Fruit fly (Drosophila melanogaster): ENCODE data around the gene CG46435.

CG46435 gene

DNA sequence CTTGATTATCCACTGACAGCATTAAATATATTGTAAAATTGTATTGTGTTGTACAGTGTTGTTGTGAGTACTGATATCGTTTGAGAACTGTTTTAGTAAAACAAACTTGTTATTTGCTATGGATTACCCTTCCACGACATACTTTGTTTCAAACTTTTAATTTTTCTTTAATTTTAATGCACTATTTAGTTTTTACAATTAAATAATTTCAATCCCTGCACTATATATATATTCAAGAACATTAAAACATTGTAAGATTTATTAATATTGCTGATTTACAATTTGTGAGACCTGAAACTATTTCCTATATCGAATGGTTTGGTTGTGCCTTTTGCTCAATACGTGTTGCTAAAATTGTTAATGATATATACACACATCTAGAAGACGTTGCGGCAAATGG lies 805 bp upstream of the CG46435 start, which contains the start of the genes CG46434 and Dred:
TSS of gene CG46434 (minus strand) at position 101 of the 400 bp plus-strand sequence.
TSS of gene Dred (minus strand) at position 101 of the 400 bp plus-strand sequence.
- no peak for TF ChIP-seq gl (tag; optimal IDR thresholded peaks at IDR 0.05)
- no peak for TF ChIP-seq CG4496 (GFP tag; IDR thresholded peaks at IDR 0.05)
- no peak for TF ChIP-seq Snoo (tag; optimal IDR thresholded peaks at IDR 0.05)
- no peak for TF ChIP-seq CG15710 (tag; optimal IDR thresholded peaks at IDR 0.05)
- no peak for TF ChIP-seq Ets98B (GFP tag; IDR thresholded peaks at IDR 0.05)
- no peak for TF ChIP-seq Pif1A (GFP tag; optimal IDR thresholded peaks at IDR 0.05)
- TF ChIP-seq CG32121 (GFP tag; IDR thresholded peaks at IDR 0.05), result no peak
- no peak for TF ChIP-seq CG34367 (tag; optimal IDR thresholded peaks at IDR 0.05)
- no peak for TF ChIP-seq fd96Ca (GFP tag; IDR thresholded peaks at IDR 0.05)
- TF ChIP-seq rn (GFP tag; IDR thresholded peaks at IDR 0.05), result no peak
- no peak for TF ChIP-seq CG17806 (tag; optimal IDR thresholded peaks at IDR 0.05)
- no peak for TF ChIP-seq D1 (tag; optimal IDR thresholded peaks at IDR 0.05)
- TF ChIP-seq CG14655 (GFP tag; optimal IDR thresholded peaks at IDR 0.05), result no peak
- TF ChIP-seq CG8301 (tag; optimal IDR thresholded peaks at IDR 0.05), result no peak
- no peak for TF ChIP-seq CG9948 (tag; optimal IDR thresholded peaks at IDR 0.05)
- no peak for TF ChIP-seq Pif1B (GFP tag; optimal IDR thresholded peaks at IDR 0.05)

DNA sequence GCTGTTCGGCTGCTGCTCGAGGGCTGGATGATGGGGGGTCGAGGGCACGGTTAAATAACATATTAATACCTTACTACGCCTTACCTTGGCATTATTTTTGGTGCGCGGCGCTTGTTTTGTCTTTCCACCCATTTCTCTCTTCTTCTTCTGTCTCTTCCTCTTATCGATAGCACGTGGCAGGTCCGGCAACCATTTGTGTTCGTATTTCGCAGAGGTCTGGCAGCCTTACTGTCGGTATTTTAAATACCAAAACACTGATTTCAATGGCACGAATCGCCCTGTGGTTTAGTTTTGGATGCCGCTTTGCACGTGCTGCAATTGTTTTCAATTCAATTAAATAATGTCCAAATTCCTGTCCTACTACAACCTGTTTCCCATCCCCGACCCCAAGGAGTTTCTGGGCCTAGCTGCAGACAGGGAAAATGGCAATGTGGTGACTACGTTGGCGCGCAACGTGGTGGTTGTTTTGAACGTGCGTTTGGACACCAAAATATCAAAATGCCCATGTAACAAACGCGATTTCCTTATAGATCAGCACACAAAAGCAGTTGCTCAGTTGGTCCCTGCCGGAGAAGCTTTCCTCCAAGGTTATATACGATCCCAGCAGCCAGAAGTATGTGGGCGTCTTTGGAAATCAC lies 7.3 kb downstream of the CG46435 start, which contains the start of the genes Ltn1 and CG9300:
TSS of gene Ltn1 (minus strand) at position 155 of the 638 bp plus-strand sequence.
TSS of gene CG9300 (plus strand) at position 285 of the 638 bp plus-strand sequence.
- no peak for TF ChIP-seq CG14655 (GFP tag; optimal IDR thresholded peaks at IDR 0.05)
- TF ChIP-seq D1 (tag; optimal IDR thresholded peaks at IDR 0.05), result no peak
- no peak for TF ChIP-seq rn (GFP tag; IDR thresholded peaks at IDR 0.05)
- peak; percentile 31; the same call in 1 of the 2 replicates for TF ChIP-seq CG32121 (GFP tag; IDR thresholded peaks at IDR 0.05)
- peak; percentile 17; the same call in 1 of the 2 replicates for TF ChIP-seq Ets98B (GFP tag; IDR thresholded peaks at IDR 0.05)
- TF ChIP-seq CG4496 (GFP tag; IDR thresholded peaks at IDR 0.05), result 0 out of 3 replicates have a peak, but pooled peaks have one; percentile 11
- no peak for TF ChIP-seq CG10348 (GFP tag; IDR thresholded peaks at IDR 0.05)

DNA sequence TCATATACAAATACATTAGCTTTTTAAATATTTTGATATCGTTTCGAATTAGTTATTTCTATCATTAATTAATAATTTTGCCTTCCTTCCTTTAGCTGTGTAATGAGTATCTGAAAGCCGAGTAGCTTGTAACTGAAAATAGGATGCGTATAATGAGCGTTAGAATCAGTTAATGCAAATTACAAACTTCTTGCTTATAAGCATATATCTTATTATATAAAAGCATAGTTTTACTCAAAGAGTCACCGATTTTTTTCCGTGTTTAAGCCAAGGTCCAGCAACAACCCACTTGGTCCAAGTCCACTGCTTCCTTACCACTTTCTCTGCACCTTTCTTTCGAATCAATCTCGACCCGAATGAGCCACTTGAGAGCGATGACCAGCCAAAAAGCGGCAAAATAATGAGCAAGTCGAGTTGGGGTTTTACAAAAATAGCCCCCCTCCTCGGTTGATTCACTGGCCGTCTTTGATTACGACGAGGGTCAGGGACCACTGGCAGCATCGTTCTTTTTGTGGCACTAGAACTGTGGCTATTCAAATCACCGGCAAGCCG lies 11.1 kb downstream of the CG46435 start:
- TF ChIP-seq gl (tag; optimal IDR thresholded peaks at IDR 0.05) (no peak), fd96Ca (GFP tag; IDR thresholded peaks at IDR 0.05) (no peak), CG14655 (GFP tag; optimal IDR thresholded peaks at IDR 0.05) (no peak), EcR (GFP tag; optimal IDR thresholded peaks at IDR 0.05) (peak; percentile 48), CG34367 (tag; optimal IDR thresholded peaks at IDR 0.05) (no peak)

DNA sequence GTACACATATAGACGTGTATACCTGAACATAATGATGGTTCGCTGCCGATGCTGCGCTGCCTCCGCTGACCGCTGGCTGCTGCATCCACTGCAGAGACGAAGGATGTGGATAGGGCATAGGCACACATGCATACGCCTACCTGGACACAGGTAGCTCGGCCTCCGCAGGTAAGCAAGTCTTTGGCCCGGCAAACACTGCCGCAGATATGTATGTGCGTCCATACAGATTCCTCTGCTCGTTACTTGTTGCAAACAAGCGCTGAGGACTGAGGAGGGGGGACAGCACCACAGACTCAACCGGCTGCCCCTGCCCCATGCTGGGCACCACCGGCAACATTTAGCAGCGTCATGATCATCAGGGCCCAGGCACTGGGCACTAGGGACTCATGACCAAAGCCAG lies 11.8 kb downstream of the CG46435 start:
- TF ChIP-seq fd96Ca (GFP tag; IDR thresholded peaks at IDR 0.05), result peak; percentile 50; the same call in 1 of the 3 replicates
- TF ChIP-seq EcR (GFP tag; optimal IDR thresholded peaks at IDR 0.05), result peak; percentile 44
- TF ChIP-seq CG14655 (GFP tag; optimal IDR thresholded peaks at IDR 0.05), result no peak
- 0 out of 3 replicates have a peak, but pooled peaks have one; percentile 15 for TF ChIP-seq CG4496 (GFP tag; IDR thresholded peaks at IDR 0.05)

- TF ChIP-seq D1 (tag; optimal IDR thresholded peaks at IDR 0.05), result peak; percentile 79
- TF ChIP-seq Snoo (tag; optimal IDR thresholded peaks at IDR 0.05), result peak; percentile 59
- TF ChIP-seq CG14655 (GFP tag; optimal IDR thresholded peaks at IDR 0.05), result peak; percentile 78
- peak; percentile 14 for TF ChIP-seq CG8301 (tag; optimal IDR thresholded peaks at IDR 0.05)
- no peak for TF ChIP-seq CG4496 (GFP tag; IDR thresholded peaks at IDR 0.05)
- no peak for TF ChIP-seq CG12605 (GFP tag; IDR thresholded peaks at IDR 0.05)
- TF ChIP-seq CG34367 (tag; optimal IDR thresholded peaks at IDR 0.05), result peak; percentile 40
- TF ChIP-seq Pif1A (GFP tag; optimal IDR thresholded peaks at IDR 0.05), result no peak
- TF ChIP-seq Ets98B (GFP tag; IDR thresholded peaks at IDR 0.05), result no peak
- TF ChIP-seq EcR (GFP tag; optimal IDR thresholded peaks at IDR 0.05), result peak; percentile 74
- peak; percentile 67 for TF ChIP-seq CG17806 (tag; optimal IDR thresholded peaks at IDR 0.05)
- TF ChIP-seq fd96Ca (GFP tag; IDR thresholded peaks at IDR 0.05), result no peak
- TF ChIP-seq CG13204 (GFP tag; optimal IDR thresholded peaks at IDR 0.05), result no peak
- no peak for TF ChIP-seq rn (GFP tag; IDR thresholded peaks at IDR 0.05)
- peak; percentile 81 for TF ChIP-seq gl (tag; optimal IDR thresholded peaks at IDR 0.05)
- TF ChIP-seq Pif1B (GFP tag; optimal IDR thresholded peaks at IDR 0.05), result no peak
- peak; percentile 91 for TF ChIP-seq CG8159 (tag; optimal IDR thresholded peaks at IDR 0.05)
- TF ChIP-seq CG10348 (GFP tag; IDR thresholded peaks at IDR 0.05), result no peak
- TF ChIP-seq CG15710 (tag; optimal IDR thresholded peaks at IDR 0.05), result peak; percentile 83
- peak; percentile 84 for TF ChIP-seq CG9948 (tag; optimal IDR thresholded peaks at IDR 0.05)
- TF ChIP-seq CG32121 (GFP tag; IDR thresholded peaks at IDR 0.05), result no peak
These were observed 12.5 kb downstream of the CG46435 start for dm6 chr3L:19557197-19557995.

DNA sequence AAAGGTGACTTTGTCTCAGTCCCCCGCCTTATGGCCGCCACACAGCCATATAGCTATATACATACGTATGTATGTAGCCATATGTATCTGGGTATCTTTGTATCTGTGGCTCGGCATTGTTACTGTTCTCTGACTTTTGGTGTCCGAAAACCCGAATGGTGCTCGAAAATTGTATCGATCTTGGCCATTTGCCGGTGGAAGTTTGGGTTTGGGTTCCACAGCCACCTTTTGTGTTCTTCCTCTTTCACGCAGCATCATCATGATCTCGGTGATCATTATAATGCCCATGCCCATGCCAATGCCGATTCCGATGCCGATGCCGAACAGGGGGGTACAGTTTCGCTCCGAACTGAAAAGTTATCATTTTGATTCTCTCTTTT lies 13.1 kb downstream of the CG46435 start:
- TF ChIP-seq CG15710 (tag; optimal IDR thresholded peaks at IDR 0.05) (no peak), EcR (GFP tag; optimal IDR thresholded peaks at IDR 0.05) (peak; percentile 59), CG4496 (GFP tag; IDR thresholded peaks at IDR 0.05) (peak; percentile 9; the same call in 1 of the 3 replicates)

Data from whole organism, pupa.